Worm (Caenorhabditis elegans) whole organism, mixed stage, embryonic: ENCODE data around the gene srd-32.
A peak's percentile ranks its signal among the peaks of the same experiment; 100 is the strongest.

Experiments
- M03D4.4 ChIP-seq: sonication (generic microtip); optimal IDR thresholded peaks from 2 replicates; lab custom pipeline; 2017; ENCODE audit warnings: mild to moderate bottlenecking, missing genetic modification characterization, missing compliant biosample characterization
- blmp-1 ChIP-seq: fragments of 150-350 bp; optimal IDR thresholded peaks from 2 replicates; lab custom pipeline; 2014; ENCODE audit warnings: missing biosample characterization, missing genetic modification characterization
- ceh-43 ChIP-seq: fragments of 200-800 bp; sonication (Bioruptor generic); optimal IDR thresholded peaks from 2 replicates; lab custom pipeline; 2018; ENCODE audit warnings: mild to moderate bottlenecking, missing genetic modification characterization, moderate library complexity, missing compliant biosample characterization
- ces-1 ChIP-seq: fragments of 150-350 bp; optimal IDR thresholded peaks from 2 replicates; lab custom pipeline; 2014; ENCODE audit warnings: missing biosample characterization, missing genetic modification reagents, missing genetic modification characterization
- cnd-1 ChIP-seq: fragments of 200-800 bp; sonication (Bioruptor generic); optimal IDR thresholded peaks from 2 replicates; lab custom pipeline; 2018; ENCODE audit warnings: mild to moderate bottlenecking, missing genetic modification characterization, missing compliant biosample characterization
- drap-1 ChIP-seq: fragments of 200-800 bp; sonication (Bioruptor generic); optimal IDR thresholded peaks from 3 replicates; lab custom pipeline; 2018; ENCODE audit warnings: mild to moderate bottlenecking, missing genetic modification characterization, missing compliant biosample characterization
- elt-1 ChIP-seq: sonication (generic microtip); optimal IDR thresholded peaks from 2 replicates; lab custom pipeline; 2017; ENCODE audit warnings: missing genetic modification characterization, mild to moderate bottlenecking, missing compliant biosample characterization, antibody characterized with exemption, moderate library complexity, borderline replicate concordance; ENCODE audit not compliant: insufficient read depth
- elt-3 ChIP-seq: fragments of 150-350 bp; optimal IDR thresholded peaks from 2 replicates; lab custom pipeline; 2014; ENCODE audit warnings: missing biosample characterization, missing genetic modification characterization
- flh-1 ChIP-seq: fragments of 200-800 bp; sonication (Bioruptor generic); optimal IDR thresholded peaks from 2 replicates; lab custom pipeline; 2018; ENCODE audit warnings: mild to moderate bottlenecking, missing genetic modification characterization, moderate library complexity, missing compliant biosample characterization
- ham-2 ChIP-seq: fragments of 200-800 bp; sonication (Bioruptor generic); optimal IDR thresholded peaks from 2 replicates; lab custom pipeline; 2018; ENCODE audit warnings: mild to moderate bottlenecking, missing genetic modification characterization, missing compliant biosample characterization
- hlh-1 ChIP-seq: fragments of 150-350 bp; optimal IDR thresholded peaks from 2 replicates; lab custom pipeline; 2014; ENCODE audit warnings: missing biosample characterization, missing genetic modification reagents, missing genetic modification characterization
- lin-13 ChIP-seq: fragments of 150-350 bp; optimal IDR thresholded peaks from 2 replicates; lab custom pipeline; 2014; ENCODE audit warnings: missing biosample characterization, missing genetic modification characterization
- lsy-2 ChIP-seq: fragments of 150-350 bp; optimal IDR thresholded peaks from 2 replicates; lab custom pipeline; 2014; ENCODE audit warnings: missing biosample characterization, missing genetic modification characterization
- mab-5 ChIP-seq: fragments of 150-350 bp; optimal IDR thresholded peaks from 2 replicates; lab custom pipeline; 2014; ENCODE audit warnings: missing biosample characterization, missing genetic modification characterization
- mep-1 ChIP-seq: fragments of 150-350 bp; optimal IDR thresholded peaks from 2 replicates; lab custom pipeline; 2017; ENCODE audit warnings: missing biosample characterization, missing genetic modification reagents, missing genetic modification characterization, inconsistent platforms
- mls-2 ChIP-seq: sonication (generic microtip); optimal IDR thresholded peaks from 2 replicates; lab custom pipeline; 2016; ENCODE audit warnings: mild to moderate bottlenecking, missing genetic modification characterization, moderate library complexity, missing compliant biosample characterization
- nhr-12 ChIP-seq: fragments of 150-350 bp; optimal IDR thresholded peaks from 2 replicates; lab custom pipeline; 2014; ENCODE audit warnings: missing biosample characterization, missing genetic modification characterization
- nhr-2 ChIP-seq: fragments of 150-350 bp; optimal IDR thresholded peaks from 2 replicates; lab custom pipeline; 2014; ENCODE audit warnings: missing biosample characterization, missing genetic modification characterization
- nhr-237 ChIP-seq: fragments of 150-350 bp; optimal IDR thresholded peaks from 2 replicates; lab custom pipeline; 2014; ENCODE audit warnings: missing biosample characterization, missing genetic modification characterization
- nhr-28 ChIP-seq: fragments of 150-350 bp; optimal IDR thresholded peaks from 2 replicates; lab custom pipeline; 2014; ENCODE audit warnings: missing biosample characterization, missing genetic modification characterization
- nhr-76 ChIP-seq: sonication (generic microtip); optimal IDR thresholded peaks from 2 replicates; lab custom pipeline; 2017; ENCODE audit warnings: missing biosample characterization, missing genetic modification characterization
- pha-4 ChIP-seq: fragments of 150-350 bp; optimal IDR thresholded peaks from 2 replicates; lab custom pipeline; 2018; ENCODE audit warnings: missing biosample characterization, missing genetic modification reagents, missing genetic modification characterization
- sem-2 ChIP-seq: fragments of 200-800 bp; sonication (Bioruptor generic); optimal IDR thresholded peaks from 2 replicates; lab custom pipeline; 2018; ENCODE audit warnings: mild to moderate bottlenecking, missing genetic modification characterization, missing compliant biosample characterization
- sptf-1 ChIP-seq: sonication (generic microtip); optimal IDR thresholded peaks from 2 replicates; lab custom pipeline; 2017; ENCODE audit warnings: mild to moderate bottlenecking, missing genetic modification characterization, moderate library complexity, missing compliant biosample characterization
- tbx-8 ChIP-seq: fragments of 200-800 bp; sonication (Bioruptor generic); optimal IDR thresholded peaks from 2 replicates; lab custom pipeline; 2018; ENCODE audit warnings: mild to moderate bottlenecking, missing genetic modification characterization, moderate library complexity, missing compliant biosample characterization
- unc-39 ChIP-seq: fragments of 150-350 bp; optimal IDR thresholded peaks from 2 replicates; lab custom pipeline; 2014; ENCODE audit warnings: missing biosample characterization, missing genetic modification characterization
- unc-62 ChIP-seq: fragments of 150-350 bp; optimal IDR thresholded peaks from 2 replicates; lab custom pipeline; 2014; ENCODE audit warnings: missing biosample characterization, missing genetic modification reagents, missing genetic modification characterization
- zip-8 ChIP-seq: fragments of 150-350 bp; optimal IDR thresholded peaks from 2 replicates; lab custom pipeline; 2014; ENCODE audit warnings: missing biosample characterization, missing genetic modification characterization
- ztf-11 ChIP-seq: fragments of 150-350 bp; optimal IDR thresholded peaks from 2 replicates; lab custom pipeline; 2014; ENCODE audit warnings: missing biosample characterization, missing genetic modification characterization

Gene srd-32

DNA sequence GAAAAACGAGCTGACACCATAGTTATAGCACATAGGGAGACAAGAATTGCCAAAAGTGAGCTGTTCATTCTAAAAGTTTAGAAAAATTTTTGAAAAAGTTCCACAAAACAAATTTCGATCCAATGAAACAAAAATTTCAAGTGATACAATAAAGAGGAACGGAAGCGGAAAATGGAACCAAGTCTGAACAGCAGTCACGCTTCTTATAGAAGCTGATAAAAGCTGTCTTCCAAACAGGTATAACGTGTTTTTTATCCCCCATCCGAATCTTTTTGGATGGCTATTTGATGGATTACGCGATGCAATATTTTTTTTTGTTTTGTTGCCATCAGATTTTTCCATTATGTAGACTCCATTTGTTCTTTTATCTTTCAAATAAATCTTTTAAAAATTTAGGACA, 46.8 kb downstream of the srd-32 start, which contains the start of gene H23N18.5:
Gene H23N18.5 (minus strand): TSS at position 69 of the 400 bp plus-strand sequence.
- TF ChIP-seq elt-1 (tag; lab: Kevin White, UChicago) (peak; percentile 0), sem-2 (GFP tag; lab: Kevin White, UChicago) (no peak), flh-1 (GFP tag; lab: Kevin White, UChicago) (no peak)

- TF ChIP-seq nhr-76 (tag; lab: Kevin White, UChicago) (no peak), mls-2 (tag; lab: Kevin White, UChicago) (no peak), pha-4 (tag; lab: Kevin White, UChicago) (no peak), ces-1 (no peak), nhr-237 (no peak), unc-39 (tag; lab: Kevin White, UChicago) (no peak), zip-8 (tag; lab: Kevin White, UChicago) (no peak), hlh-1 (tag; lab: Kevin White, UChicago) (no peak)
Measured at ce11 chrV:4913853-4914252, 48.4 kb downstream of the srd-32 start.

DNA sequence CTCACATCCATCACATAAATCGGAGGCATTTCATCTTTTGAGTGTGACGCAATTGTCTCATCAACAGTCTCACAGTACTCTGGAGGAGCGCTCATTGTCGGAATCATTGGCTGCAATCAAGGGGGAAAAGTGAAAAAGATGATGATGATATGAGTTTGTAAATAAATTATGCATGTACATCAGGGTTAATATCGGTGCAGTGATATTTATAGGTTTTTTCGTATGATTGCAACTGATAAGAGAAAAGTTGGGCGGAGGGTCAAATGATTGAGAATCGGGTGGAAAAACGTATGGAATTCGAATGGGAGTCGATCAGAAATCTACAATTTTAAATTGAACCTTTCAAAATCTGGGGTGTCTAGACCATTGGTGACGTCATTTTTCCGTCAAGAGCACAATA, 49.4 kb downstream of the srd-32 start, which contains the start of gene H23N18.6:
Gene H23N18.6 (minus strand): TSS at position 201 of the 400 bp plus-strand sequence.
- TF ChIP-seq nhr-2 (tag; lab: Kevin White, UChicago), result no peak
- TF ChIP-seq drap-1, result no peak
- no peak for TF ChIP-seq tbx-8 (GFP tag; lab: Kevin White, UChicago)
- TF ChIP-seq mls-2 (tag; lab: Kevin White, UChicago), result no peak
- TF ChIP-seq lsy-2, result no peak
- TF ChIP-seq mab-5, result no peak
- no peak for TF ChIP-seq ham-2
- no peak for TF ChIP-seq ztf-11 (tag; lab: Kevin White, UChicago)
- no peak for TF ChIP-seq lin-13
- TF ChIP-seq nhr-28 (tag; lab: Kevin White, UChicago), result no peak
- TF ChIP-seq unc-62 (GFP tag; lab: Kevin White, UChicago), result no peak
- TF ChIP-seq sem-2 (GFP tag; lab: Kevin White, UChicago), result no peak
- no peak for TF ChIP-seq ces-1
- no peak for TF ChIP-seq sptf-1 (tag; lab: Kevin White, UChicago)
- no peak for TF ChIP-seq nhr-76 (tag; lab: Kevin White, UChicago)
- no peak for TF ChIP-seq hlh-1 (tag; lab: Kevin White, UChicago)

DNA sequence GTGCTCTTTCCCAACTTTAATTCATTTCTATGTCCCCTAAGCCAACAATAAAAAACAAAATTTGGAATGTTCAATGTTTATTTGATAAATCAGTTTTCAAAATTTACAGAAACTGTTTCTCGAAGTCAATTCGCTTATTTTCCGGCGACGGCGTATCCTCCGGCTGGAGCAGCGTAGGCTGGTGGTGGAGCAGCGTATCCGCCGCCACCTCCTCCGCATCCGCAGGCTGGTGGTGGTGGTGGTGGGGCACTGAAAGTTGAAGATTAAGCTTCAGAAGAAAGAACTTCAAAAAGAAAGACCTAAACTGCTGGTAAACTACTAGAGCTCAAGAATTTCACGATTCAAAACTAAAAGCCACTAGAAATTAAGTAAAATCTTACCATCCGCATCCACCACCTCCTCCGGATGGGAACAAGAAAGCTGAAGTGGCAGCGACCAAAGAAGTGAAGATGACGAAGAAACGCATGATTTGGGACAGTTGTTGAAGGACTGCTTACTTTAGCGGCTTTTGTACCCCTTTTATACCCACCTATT, 52.7 kb downstream of the srd-32 start, which contains the start of gene C02E7.7:
Gene C02E7.7 (minus strand): TSS at position 484 of the 534 bp plus-strand sequence.
- TF ChIP-seq sem-2 (GFP tag; lab: Kevin White, UChicago) (no peak), elt-1 (tag; lab: Kevin White, UChicago) (no peak), ztf-11 (tag; lab: Kevin White, UChicago) (no peak), tbx-8 (GFP tag; lab: Kevin White, UChicago) (no peak), M03D4.4 (no peak), mls-2 (tag; lab: Kevin White, UChicago) (no peak), mep-1 (tag; lab: Kevin White, UChicago) (no peak), lsy-2 (no peak), cnd-1 (tag; lab: Kevin White, UChicago) (no peak), nhr-12 (tag; lab: Kevin White, UChicago) (no peak), ceh-43 (GFP tag; lab: Kevin White, UChicago) (no peak), pha-4 (tag; lab: Kevin White, UChicago) (no peak), zip-8 (tag; lab: Kevin White, UChicago) (no peak), flh-1 (GFP tag; lab: Kevin White, UChicago) (no peak), unc-39 (tag; lab: Kevin White, UChicago) (no peak), sptf-1 (tag; lab: Kevin White, UChicago) (no peak), nhr-76 (tag; lab: Kevin White, UChicago) (no peak), elt-3 (tag; lab: Kevin White, UChicago) (no peak), nhr-2 (tag; lab: Kevin White, UChicago) (no peak), blmp-1 (no peak)

- TF ChIP-seq nhr-237 (peak; percentile 14), elt-3 (tag; lab: Kevin White, UChicago) (no peak), unc-62 (GFP tag; lab: Kevin White, UChicago) (peak; percentile 16), blmp-1 (peak; percentile 67), elt-1 (tag; lab: Kevin White, UChicago) (peak; percentile 90), drap-1 (no peak)
Measured at ce11 chrV:4918664-4919257, 53.3 kb downstream of the srd-32 start, which contains the start of gene C02E7.6. Gene C02E7.6 (plus strand): TSS chrV:4919207.
